Fruit fly (Drosophila melanogaster) whole organism, embryonic: ENCODE results near the gene CG15814.

ENCODE experiments used
- Abd-B ChIP-seq: fragments of 200-800 bp; sonication (Bioruptor generic); optimal IDR thresholded peaks from 2 replicates; lab custom pipeline; 2018; ENCODE audit warnings: missing biosample characterization, mild to moderate bottlenecking, missing genetic modification characterization, moderate library complexity
- Atf6 ChIP-seq: fragments of 200-800 bp; sonication (Bioruptor generic); IDR thresholded peaks from 2 replicates; pipeline ENCODE4 v1.3.6; 2022; ENCODE audit warnings: missing biosample characterization, missing genetic modification characterization
- CG10147 ChIP-seq: fragments of 200-800 bp; sonication (Bioruptor generic); optimal IDR thresholded peaks from 2 replicates; lab custom pipeline; 2019; ENCODE audit warnings: missing biosample characterization, mild to moderate bottlenecking, missing genetic modification characterization, moderate library complexity
- CG10565 ChIP-seq: fragments of 200-800 bp; sonication (Bioruptor generic); optimal IDR thresholded peaks from 3 replicates; lab custom pipeline; 2016; ENCODE audit warnings: missing biosample characterization, mild to moderate bottlenecking, missing genetic modification characterization
- CG11093 ChIP-seq: fragments of 200-800 bp; sonication (Bioruptor generic); IDR thresholded peaks from 3 replicates; pipeline ENCODE4 v1.3.6; 2022; ENCODE audit warnings: missing biosample characterization, missing genetic modification characterization
- CG11456 ChIP-seq: fragments of 200-800 bp; sonication (Bioruptor generic); IDR thresholded peaks from 3 replicates; pipeline ENCODE4 v1.3.6; 2022; ENCODE audit warnings: missing biosample characterization, missing genetic modification characterization
- CG11723 ChIP-seq: fragments of 200-800 bp; sonication (Bioruptor generic); optimal IDR thresholded peaks from 2 replicates; lab custom pipeline; 2017; ENCODE audit warnings: missing biosample characterization, mild to moderate bottlenecking, missing genetic modification characterization
- CG12744 ChIP-seq: fragments of 200-800 bp; sonication (Bioruptor generic); optimal IDR thresholded peaks from 2 replicates; lab custom pipeline; 2016; ENCODE audit warnings: missing biosample characterization, missing genetic modification characterization
- CG15269 ChIP-seq: fragments of 200-800 bp; sonication (Bioruptor generic); optimal IDR thresholded peaks from 2 replicates; lab custom pipeline; 2018; ENCODE audit warnings: missing biosample characterization, mild to moderate bottlenecking, missing genetic modification characterization, moderate library complexity
- CG15514 ChIP-seq: fragments of 200-800 bp; sonication (Bioruptor generic); optimal IDR thresholded peaks from 3 replicates; lab custom pipeline; 2017; ENCODE audit warnings: missing biosample characterization, missing genetic modification characterization, mild to moderate bottlenecking, moderate library complexity, missing genetic modification reagents
- CG15696 ChIP-seq: fragments of 200-800 bp; sonication (Bioruptor generic); optimal IDR thresholded peaks from 2 replicates; lab custom pipeline; 2019; ENCODE audit warnings: missing biosample characterization, mild to moderate bottlenecking, missing genetic modification characterization, moderate library complexity
- CG16779 ChIP-seq: fragments of 200-800 bp; sonication (Bioruptor generic); IDR thresholded peaks from 2 replicates; pipeline ENCODE4 v1.3.6; 2022; ENCODE audit warnings: missing biosample characterization, missing genetic modification characterization
- CG17361 ChIP-seq: fragments of 200-800 bp; sonication (Bioruptor generic); IDR thresholded peaks from 3 replicates; pipeline ENCODE4 v1.3.6; 2022; ENCODE audit warnings: missing biosample characterization, missing genetic modification characterization
- CG1792 ChIP-seq: fragments of 200-800 bp; sonication (Bioruptor generic); optimal IDR thresholded peaks from 2 replicates; lab custom pipeline; 2016; ENCODE audit warnings: missing biosample characterization, missing genetic modification characterization
- CG42726 ChIP-seq: fragments of 200-800 bp; sonication (Bioruptor generic); IDR thresholded peaks from 2 replicates; pipeline ENCODE4 v1.3.6; 2022; ENCODE audit warnings: missing biosample characterization, missing genetic modification characterization; ENCODE audit not compliant: partially characterized antibody
- CG4282 ChIP-seq: fragments of 200-800 bp; sonication (Bioruptor generic); optimal IDR thresholded peaks from 2 replicates; lab custom pipeline; 2016; ENCODE audit warnings: missing biosample characterization, missing genetic modification characterization
- CG4820 ChIP-seq: fragments of 200-800 bp; sonication (Bioruptor generic); optimal IDR thresholded peaks from 3 replicates; lab custom pipeline; 2016; ENCODE audit warnings: missing biosample characterization, missing genetic modification characterization
- CG5953 ChIP-seq: fragments of 200-800 bp; sonication (Bioruptor generic); IDR thresholded peaks from 2 replicates; pipeline ENCODE4 v1.3.6; 2022; ENCODE audit warnings: missing biosample characterization, missing genetic modification characterization
- CG6254 ChIP-seq: fragments of 200-800 bp; sonication (Bioruptor generic); optimal IDR thresholded peaks from 3 replicates; lab custom pipeline; 2017; ENCODE audit warnings: mild to moderate bottlenecking, missing biosample characterization, missing genetic modification reagents, missing genetic modification characterization
- CG6683 ChIP-seq: fragments of 200-800 bp; sonication (Bioruptor generic); optimal IDR thresholded peaks from 2 replicates; lab custom pipeline; 2017; ENCODE audit warnings: missing biosample characterization, mild to moderate bottlenecking, missing genetic modification characterization, missing genetic modification reagents
- CG8290 ChIP-seq, 3 experiments: fragments of 200-800 bp; sonication (Bioruptor generic); optimal IDR thresholded peaks; 2 replicates each; lab custom pipeline; 2016 to 2019; ENCODE audit warnings: missing biosample characterization in 3 of 3, missing genetic modification characterization in 3 of 3, mild to moderate bottlenecking in 2 of 3, moderate library complexity in 1 of 3
- CG8388 ChIP-seq: fragments of 200-800 bp; sonication (Bioruptor generic); optimal IDR thresholded peaks from 2 replicates; lab custom pipeline; 2019; ENCODE audit warnings: missing biosample characterization, mild to moderate bottlenecking, missing genetic modification characterization, moderate library complexity
- CG9797 ChIP-seq: fragments of 200-800 bp; sonication (Bioruptor generic); optimal IDR thresholded peaks from 3 replicates; lab custom pipeline; 2018; ENCODE audit warnings: missing biosample characterization, mild to moderate bottlenecking, missing genetic modification characterization
- Dbx ChIP-seq: fragments of 200-800 bp; sonication (Bioruptor generic); IDR thresholded peaks from 3 replicates; pipeline ENCODE4 v1.3.6; 2022; ENCODE audit warnings: missing biosample characterization, missing genetic modification characterization
- Dfd ChIP-seq, 2 experiments: fragments of >200 bp; optimal IDR thresholded peaks; 2 replicates each; lab custom pipeline; 2017; ENCODE audit warnings: missing biosample characterization in 2 of 2, missing genetic modification characterization in 2 of 2
- HLH3B ChIP-seq: fragments of 200-800 bp; sonication (Bioruptor generic); IDR thresholded peaks from 2 replicates; pipeline ENCODE4 v1.3.6; 2022; ENCODE audit warnings: missing biosample characterization, missing genetic modification characterization
- NK7.1 ChIP-seq: fragments of 200-800 bp; sonication (Bioruptor generic); optimal IDR thresholded peaks from 3 replicates; lab custom pipeline; 2016; ENCODE audit warnings: missing biosample characterization, missing genetic modification characterization
- Nf-YB ChIP-seq: fragments of 200-800 bp; sonication (Bioruptor generic); optimal IDR thresholded peaks from 3 replicates; lab custom pipeline; 2019; ENCODE audit warnings: missing biosample characterization, mild to moderate bottlenecking, missing genetic modification characterization, moderate library complexity
- Rx ChIP-seq: fragments of 200-800 bp; sonication (Bioruptor generic); IDR thresholded peaks from 2 replicates; pipeline ENCODE4 v1.3.6; 2022; ENCODE audit warnings: missing biosample characterization, missing genetic modification characterization
- Sox102F ChIP-seq: fragments of 200-800 bp; sonication (Bioruptor generic); optimal IDR thresholded peaks from 2 replicates; lab custom pipeline; 2018; ENCODE audit warnings: missing biosample characterization, mild to moderate bottlenecking, missing genetic modification characterization, moderate library complexity
- Ssrp ChIP-seq: fragments of 200-800 bp; sonication (Bioruptor generic); optimal IDR thresholded peaks from 2 replicates; lab custom pipeline; 2018; ENCODE audit warnings: missing biosample characterization, mild to moderate bottlenecking, missing genetic modification characterization, moderate library complexity
- Usf ChIP-seq: fragments of 200-800 bp; sonication (Bioruptor generic); optimal IDR thresholded peaks from 2 replicates; lab custom pipeline; 2017; ENCODE audit warnings: missing genotype, missing biosample characterization, missing genetic modification characterization
- croc ChIP-seq: fragments of 200-800 bp; sonication (Bioruptor generic); conservative IDR thresholded peaks from 3 replicates; pipeline ENCODE4 v1.3.6; 2022; ENCODE audit warnings: missing biosample characterization, missing genetic modification characterization
- crol ChIP-seq: fragments of 200-800 bp; sonication (Bioruptor generic); IDR thresholded peaks from 2 replicates; pipeline ENCODE4 v1.3.6; 2022; ENCODE audit warnings: missing biosample characterization, missing genetic modification characterization
- disco-r ChIP-seq: fragments of 200-800 bp; sonication (Bioruptor generic); optimal IDR thresholded peaks from 2 replicates; lab custom pipeline; 2016; ENCODE audit warnings: missing biosample characterization, missing genetic modification characterization
- h ChIP-seq: fragments of >200 bp; optimal IDR thresholded peaks from 2 replicates; lab custom pipeline; 2017
- lbe ChIP-seq: fragments of 200-800 bp; sonication (Bioruptor generic); optimal IDR thresholded peaks from 2 replicates; lab custom pipeline; 2016; ENCODE audit warnings: missing biosample characterization, mild to moderate bottlenecking, missing genetic modification characterization
- lola ChIP-seq, 3 experiments: fragments of >200 bp in 2 of 3; fragments of 200-800 bp in 1 of 3; sonication (Bioruptor generic) in 1 of 3; optimal IDR thresholded peaks; 2 replicates each; lab custom pipeline; 2017 to 2019; ENCODE audit warnings: missing biosample characterization in 3 of 3, missing genetic modification characterization in 3 of 3, mild to moderate bottlenecking in 1 of 3, moderate library complexity in 1 of 3
- nau ChIP-seq: fragments of 200-800 bp; sonication (Bioruptor generic); optimal IDR thresholded peaks from 3 replicates; lab custom pipeline; 2017; ENCODE audit warnings: missing biosample characterization, mild to moderate bottlenecking, missing genetic modification characterization, missing genetic modification reagents
- pb ChIP-seq: fragments of 200-800 bp; sonication (Bioruptor generic); optimal IDR thresholded peaks from 3 replicates; lab custom pipeline; 2016; ENCODE audit warnings: missing biosample characterization, missing genetic modification characterization
- scrt ChIP-seq: fragments of 200-800 bp; sonication (Bioruptor generic); optimal IDR thresholded peaks from 2 replicates; lab custom pipeline; 2018; ENCODE audit warnings: missing biosample characterization, mild to moderate bottlenecking, missing genetic modification characterization, moderate library complexity
- sima ChIP-seq: fragments of 200-800 bp; sonication (Bioruptor generic); optimal IDR thresholded peaks from 2 replicates; lab custom pipeline; 2016; ENCODE audit warnings: missing biosample characterization, missing genetic modification characterization
- slou ChIP-seq: fragments of 200-800 bp; sonication (Bioruptor generic); optimal IDR thresholded peaks from 3 replicates; lab custom pipeline; 2016; ENCODE audit warnings: missing biosample characterization, missing genetic modification characterization
- sob ChIP-seq: fragments of 200-800 bp; sonication (Bioruptor generic); IDR thresholded peaks from 2 replicates; pipeline ENCODE4 v1.3.6; 2022; ENCODE audit warnings: missing biosample characterization, missing genetic modification characterization
- tgo ChIP-seq: fragments of 200-800 bp; sonication (Bioruptor generic); IDR thresholded peaks from 3 replicates; pipeline ENCODE4 v1.3.6; 2022; ENCODE audit warnings: missing biosample characterization, missing genetic modification characterization
- tna ChIP-seq: fragments of 200-800 bp; sonication (Bioruptor generic); IDR thresholded peaks from 2 replicates; pipeline ENCODE4 v1.3.6; 2022; ENCODE audit warnings: missing biosample characterization, missing genetic modification characterization; ENCODE audit not compliant: partially characterized antibody
- toy ChIP-seq: fragments of 200-800 bp; sonication (Bioruptor generic); IDR thresholded peaks from 2 replicates; pipeline ENCODE4 v1.3.6; 2022; ENCODE audit warnings: missing biosample characterization, missing genetic modification characterization
- trh ChIP-seq: fragments of 200-800 bp; sonication (Bioruptor generic); optimal IDR thresholded peaks from 2 replicates; lab custom pipeline; 2016; ENCODE audit warnings: missing biosample characterization, missing genetic modification characterization
- zen2 ChIP-seq: fragments of 200-800 bp; sonication (Bioruptor generic); IDR thresholded peaks from 3 replicates; pipeline ENCODE4 v1.3.6; 2022; ENCODE audit warnings: missing biosample characterization, missing genetic modification characterization; ENCODE audit not compliant: partially characterized antibody

CG15814 gene

DNA sequence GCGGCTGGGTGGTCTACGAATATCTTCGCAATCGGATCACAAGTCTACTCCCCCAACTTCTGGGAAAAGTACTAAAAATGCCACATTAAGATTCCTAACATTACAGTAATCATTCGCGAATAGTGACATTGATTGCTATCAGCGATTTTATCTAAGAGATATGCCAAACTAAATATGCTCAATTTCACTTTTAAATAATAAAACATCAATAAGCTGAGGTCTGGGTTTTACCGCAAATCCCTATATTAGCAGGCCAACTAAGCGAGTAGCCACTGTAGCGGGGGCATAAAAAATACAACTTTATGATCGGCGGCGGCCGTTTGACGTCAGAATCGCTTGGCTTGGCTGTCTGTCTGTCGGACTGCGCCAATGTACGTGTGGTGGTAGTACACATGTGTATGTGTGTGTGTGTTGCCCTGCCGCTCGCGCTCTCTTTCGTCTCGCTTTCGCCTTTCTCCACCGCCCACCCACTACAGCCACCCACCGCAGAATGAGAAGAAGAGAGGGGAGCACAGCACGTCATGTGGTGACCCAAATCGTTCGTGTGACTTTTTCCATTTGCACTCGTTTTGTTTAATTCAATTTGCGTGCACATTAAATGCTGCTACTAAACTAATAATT is 30.2 kb upstream of the CG15814 start (continued):
- TF ChIP-seq CG11723 (GFP tag; lab: Kevin White, UChicago) (peak; percentile 94), Atf6 (GFP tag; lab: Robert Waterston, UW) (peak; percentile 96), Ssrp (tag; lab: Kevin White, UChicago) (peak; percentile 92), CG9797 (no peak), CG1792 (peak; percentile 81), CG12744 (peak; percentile 88), CG10147 (GFP tag; lab: Kevin White, UChicago) (peak; percentile 89), Usf (GFP tag; lab: Kevin White, UChicago) (peak; percentile 91), Abd-B (GFP tag; lab: Kevin White, UChicago) (peak; percentile 99), lola (GFP tag; optimal IDR thresholded peaks at IDR 0.05; lab: Kevin White, UChicago) (peak in 1 of 3 experiments; percentile 79), crol (GFP tag; lab: Robert Waterston, UW) (peak; percentile 72), toy (peak; percentile 91), CG4820 (peak; percentile 83), CG15269 (tag; lab: Kevin White, UChicago) (peak; percentile 97), trh (GFP tag; lab: Kevin White, UChicago) (peak; percentile 76), Sox102F (GFP tag; lab: Kevin White, UChicago) (peak; percentile 97), CG8290 (GFP tag; optimal IDR thresholded peaks at IDR 0.05; lab: Kevin White, UChicago) (peak; percentile 87), CG8290 (tag; optimal IDR thresholded peaks at IDR 0.05; lab: Kevin White, UChicago) (peak; percentile 68 to 99), zen2 (GFP tag; lab: Robert Waterston, UW) (no peak), CG6683 (GFP tag; lab: Kevin White, UChicago) (peak; percentile 71), sima (GFP tag; lab: Kevin White, UChicago) (peak; percentile 79), CG11456 (GFP tag; lab: Robert Waterston, UW) (peak; percentile 98), nau (GFP tag; lab: Kevin White, UChicago) (peak; percentile 89), Dfd (GFP tag; optimal IDR thresholded peaks at IDR 0.05; lab: Kevin White, UChicago) (no peak), CG4282 (peak; percentile 66), CG11093 (GFP tag; lab: Robert Waterston, UW) (peak; percentile 92), CG16779 (GFP tag; lab: Robert Waterston, UW) (peak; percentile 92), croc (peak; percentile 88), pb (GFP tag; lab: Kevin White, UChicago) (peak; percentile 88), disco-r (peak; percentile 93), CG15696 (tag; lab: Kevin White, UChicago) (peak; percentile 53), CG42726 (GFP tag; lab: Robert Waterston, UW) (no peak), lbe (GFP tag; lab: Kevin White, UChicago) (peak; percentile 95), h (lab: Kevin White, UChicago) (no peak), tgo (GFP tag; lab: Robert Waterston, UW) (peak; percentile 95), HLH3B (peak; percentile 93), scrt (GFP tag; lab: Kevin White, UChicago) (peak; percentile 86), CG8388 (GFP tag; lab: Kevin White, UChicago) (peak; percentile 92), slou (GFP tag; lab: Kevin White, UChicago) (peak; percentile 89), sob (GFP tag; lab: Robert Waterston, UW) (peak; percentile 95), Rx (GFP tag; lab: Robert Waterston, UW) (peak; percentile 92), CG5953 (GFP tag; lab: Robert Waterston, UW) (peak; percentile 93), CG10565 (peak; percentile 14), Dbx (GFP tag; lab: Robert Waterston, UW) (peak; percentile 94), tna (GFP tag; lab: Robert Waterston, UW) (no peak), CG15514 (peak; percentile 83), CG17361 (GFP tag; lab: Robert Waterston, UW) (peak; percentile 95), Nf-YB (GFP tag; lab: Kevin White, UChicago) (peak; percentile 78), NK7.1 (peak; percentile 93), CG6254 (GFP tag; lab: Kevin White, UChicago) (peak; percentile 82)
